Fruit fly (Drosophila melanogaster) whole organism, embryonic: ENCODE results near the gene CG15429.

ENCODE experiments used
- Aef1 ChIP-seq: fragments of 200-800 bp; sonication (Bioruptor generic); IDR thresholded peaks from 3 replicates; pipeline ENCODE4 v1.3.6; 2022; ENCODE audit warnings: missing biosample characterization, missing genetic modification characterization
- Asciz ChIP-seq: fragments of 200-800 bp; sonication (Bioruptor generic); optimal IDR thresholded peaks from 2 replicates; lab custom pipeline; 2017; ENCODE audit warnings: missing biosample characterization, mild to moderate bottlenecking, missing genetic modification characterization, missing genetic modification reagents
- Atf-2 ChIP-seq: fragments of 200-800 bp; sonication (Bioruptor generic); optimal IDR thresholded peaks from 2 replicates; lab custom pipeline; 2016; ENCODE audit warnings: missing biosample characterization, missing genetic modification characterization
- Atf6 ChIP-seq: fragments of 200-800 bp; sonication (Bioruptor generic); IDR thresholded peaks from 2 replicates; pipeline ENCODE4 v1.3.6; 2022; ENCODE audit warnings: missing biosample characterization, missing genetic modification characterization
- CG11085 ChIP-seq: fragments of 200-800 bp; sonication (Bioruptor generic); IDR thresholded peaks from 2 replicates; pipeline ENCODE4 v1.3.6; 2022; ENCODE audit warnings: missing biosample characterization, missing genetic modification characterization
- CG12071 ChIP-seq: fragments of 200-800 bp; sonication (Bioruptor generic); optimal IDR thresholded peaks from 3 replicates; lab custom pipeline; 2018; ENCODE audit warnings: missing biosample characterization, mild to moderate bottlenecking, missing genetic modification characterization
- CG12236 ChIP-seq: fragments of 200-800 bp; sonication (Bioruptor generic); optimal IDR thresholded peaks from 2 replicates; lab custom pipeline; 2016; ENCODE audit warnings: missing biosample characterization, missing genetic modification characterization
- CG13775 ChIP-seq: fragments of 200-800 bp; sonication (Bioruptor generic); optimal IDR thresholded peaks from 3 replicates; lab custom pipeline; 2017; ENCODE audit warnings: missing biosample characterization, mild to moderate bottlenecking, missing genetic modification characterization
- CG14050 ChIP-seq: fragments of 200-800 bp; sonication (Bioruptor generic); IDR thresholded peaks from 3 replicates; pipeline ENCODE4 v1.3.6; 2022; ENCODE audit warnings: missing biosample characterization, missing genetic modification characterization
- CG14860 ChIP-seq: fragments of 200-800 bp; sonication (Bioruptor generic); IDR thresholded peaks from 3 replicates; pipeline ENCODE4 v1.3.6; 2022; ENCODE audit warnings: missing biosample characterization, missing genetic modification characterization; ENCODE audit not compliant: partially characterized antibody
- CG18476 ChIP-seq: fragments of 200-800 bp; sonication (Bioruptor generic); optimal IDR thresholded peaks from 2 replicates; lab custom pipeline; 2016; ENCODE audit warnings: missing biosample characterization, mild to moderate bottlenecking, missing genetic modification characterization
- CG18764 ChIP-seq: fragments of 200-800 bp; sonication (Bioruptor generic); optimal IDR thresholded peaks from 3 replicates; lab custom pipeline; 2016; ENCODE audit warnings: missing biosample characterization, missing genetic modification characterization
- CG30403 ChIP-seq: fragments of 200-800 bp; sonication (Bioruptor generic); optimal IDR thresholded peaks from 3 replicates; lab custom pipeline; 2016; ENCODE audit warnings: missing biosample characterization, missing genetic modification characterization
- CG33557 ChIP-seq: fragments of 200-800 bp; sonication (Bioruptor generic); optimal IDR thresholded peaks from 2 replicates; lab custom pipeline; 2019; ENCODE audit warnings: missing biosample characterization, mild to moderate bottlenecking, missing genetic modification characterization, moderate library complexity
- CG4360 ChIP-seq: fragments of 200-800 bp; sonication (Bioruptor generic); IDR thresholded peaks from 2 replicates; pipeline ENCODE4 v1.3.6; 2022; ENCODE audit warnings: missing biosample characterization, missing genetic modification characterization
- CG4820 ChIP-seq: fragments of 200-800 bp; sonication (Bioruptor generic); optimal IDR thresholded peaks from 3 replicates; lab custom pipeline; 2016; ENCODE audit warnings: missing biosample characterization, missing genetic modification characterization
- CG5180 ChIP-seq: fragments of 200-800 bp; sonication (Bioruptor generic); optimal IDR thresholded peaks from 3 replicates; lab custom pipeline; 2017; ENCODE audit warnings: missing biosample characterization, missing genetic modification characterization, mild to moderate bottlenecking, moderate library complexity, missing genetic modification reagents
- CG7786 ChIP-seq: fragments of 200-800 bp; sonication (Bioruptor generic); optimal IDR thresholded peaks from 2 replicates; lab custom pipeline; 2016; ENCODE audit warnings: missing biosample characterization, missing genetic modification characterization
- CG7987 ChIP-seq: fragments of 200-800 bp; sonication (Bioruptor generic); optimal IDR thresholded peaks from 2 replicates; lab custom pipeline; 2018; ENCODE audit warnings: missing biosample characterization, mild to moderate bottlenecking, missing genetic modification characterization, moderate library complexity
- Chrac-16 ChIP-seq: fragments of 200-800 bp; sonication (Bioruptor generic); optimal IDR thresholded peaks from 3 replicates; lab custom pipeline; 2016; ENCODE audit warnings: missing biosample characterization, missing genetic modification characterization
- D ChIP-seq, 2 experiments: fragments of 200-800 bp in 1 of 2; fragments of >200 bp in 1 of 2; sonication (Bioruptor generic) in 1 of 2; optimal IDR thresholded peaks; 2 replicates in 1 of 2; 3 replicates in 1 of 2; lab custom pipeline; 2017; ENCODE audit warnings: mild to moderate bottlenecking in 1 of 2, missing biosample characterization in 1 of 2, missing genetic modification characterization in 1 of 2, missing genetic modification reagents in 1 of 2
- Dad ChIP-seq: fragments of 200-800 bp; sonication (Bioruptor generic); optimal IDR thresholded peaks from 3 replicates; lab custom pipeline; 2016; ENCODE audit warnings: missing biosample characterization, missing genetic modification characterization
- Elba2 ChIP-seq: fragments of 200-800 bp; sonication (Bioruptor generic); optimal IDR thresholded peaks from 3 replicates; lab custom pipeline; 2016; ENCODE audit warnings: missing biosample characterization, missing genetic modification characterization
- Fer3 ChIP-seq: fragments of 200-800 bp; sonication (Bioruptor generic); optimal IDR thresholded peaks from 2 replicates; lab custom pipeline; 2018; ENCODE audit warnings: missing biosample characterization, mild to moderate bottlenecking, missing genetic modification characterization, moderate library complexity
- Kr ChIP-seq: fragments of 200-800 bp; sonication (Bioruptor generic); optimal IDR thresholded peaks from 2 replicates; lab custom pipeline; 2017; ENCODE audit warnings: missing biosample characterization, mild to moderate bottlenecking, missing genetic modification characterization
- MBD-R2 ChIP-seq: fragments of 200-800 bp; sonication (Bioruptor generic); IDR thresholded peaks from 2 replicates; pipeline ENCODE4 v1.3.6; 2022; ENCODE audit warnings: missing biosample characterization, missing genetic modification characterization
- Mad ChIP-seq: fragments of 200-800 bp; sonication (Bioruptor generic); optimal IDR thresholded peaks from 2 replicates; lab custom pipeline; 2016; ENCODE audit warnings: missing biosample characterization, missing genetic modification characterization
- Nf-YC ChIP-seq: fragments of 200-800 bp; optimal IDR thresholded peaks from 3 replicates; lab custom pipeline; 2019; ENCODE audit warnings: missing biosample characterization, mild to moderate bottlenecking, missing genetic modification characterization, moderate library complexity
- Rx ChIP-seq: fragments of 200-800 bp; sonication (Bioruptor generic); IDR thresholded peaks from 2 replicates; pipeline ENCODE4 v1.3.6; 2022; ENCODE audit warnings: missing biosample characterization, missing genetic modification characterization
- Sin3A ChIP-seq: fragments of >200 bp; optimal IDR thresholded peaks from 2 replicates; lab custom pipeline; 2018
- Sox100B ChIP-seq: fragments of 200-800 bp; sonication (Bioruptor generic); optimal IDR thresholded peaks from 3 replicates; lab custom pipeline; 2018; ENCODE audit warnings: missing biosample characterization, mild to moderate bottlenecking, missing genetic modification characterization
- Sry-δ ChIP-seq: fragments of 200-800 bp; sonication (Bioruptor generic); optimal IDR thresholded peaks from 2 replicates; lab custom pipeline; 2016; ENCODE audit warnings: missing biosample characterization, missing genetic modification characterization
- Taf1 ChIP-seq: fragments of 200-800 bp; sonication (Bioruptor generic); IDR thresholded peaks from 2 replicates; pipeline ENCODE4 v1.3.6; 2022; ENCODE audit warnings: missing biosample characterization, missing genetic modification characterization
- Trl ChIP-seq, 3 experiments: fragments of >200 bp in 2 of 3; fragments of 200-800 bp in 1 of 3; sonication (Bioruptor generic) in 1 of 3; optimal IDR thresholded peaks; 2 replicates in 1 of 3; 3 replicates in 2 of 3; lab custom pipeline; 2016 to 2017; ENCODE audit warnings: missing biosample characterization in 1 of 3, missing genetic modification characterization in 1 of 3
- ara ChIP-seq: fragments of 200-800 bp; sonication (Bioruptor generic); IDR thresholded peaks from 2 replicates; pipeline ENCODE4 v1.3.6; 2022; ENCODE audit warnings: missing biosample characterization, missing genetic modification characterization
- ash1 ChIP-seq: fragments of 200-800 bp; sonication (Bioruptor generic); optimal IDR thresholded peaks from 2 replicates; lab custom pipeline; 2018; ENCODE audit warnings: missing biosample characterization, mild to moderate bottlenecking, missing genetic modification characterization
- cato ChIP-seq: fragments of 200-800 bp; sonication (Bioruptor generic); optimal IDR thresholded peaks from 2 replicates; lab custom pipeline; 2016; ENCODE audit warnings: missing biosample characterization, missing genetic modification characterization, borderline replicate concordance
- chif ChIP-seq, 2 experiments: fragments of 200-800 bp; sonication (Bioruptor generic); optimal IDR thresholded peaks; 3 replicates each; lab custom pipeline; 2016; ENCODE audit warnings: missing biosample characterization in 2 of 2, missing genetic modification characterization in 2 of 2
- corto ChIP-seq: fragments of 200-800 bp; sonication (Bioruptor generic); optimal IDR thresholded peaks from 2 replicates; lab custom pipeline; 2016; ENCODE audit warnings: missing biosample characterization, mild to moderate bottlenecking, missing genetic modification characterization, moderate library complexity
- da ChIP-seq: fragments of 200-800 bp; sonication (Bioruptor generic); optimal IDR thresholded peaks from 2 replicates; lab custom pipeline; 2016; ENCODE audit warnings: missing biosample characterization, missing genetic modification characterization
- eyg ChIP-seq: fragments of 200-800 bp; sonication (Bioruptor generic); optimal IDR thresholded peaks from 3 replicates; lab custom pipeline; 2016; ENCODE audit warnings: missing biosample characterization, missing genetic modification characterization
- fd102C ChIP-seq: fragments of 200-800 bp; sonication (Bioruptor generic); optimal IDR thresholded peaks from 2 replicates; lab custom pipeline; 2018; ENCODE audit warnings: missing biosample characterization, mild to moderate bottlenecking, missing genetic modification characterization, moderate library complexity
- gsb-n ChIP-seq: fragments of 200-800 bp; sonication (Bioruptor generic); optimal IDR thresholded peaks from 3 replicates; lab custom pipeline; 2018; ENCODE audit warnings: missing biosample characterization, mild to moderate bottlenecking, missing genetic modification characterization
- gt ChIP-seq: fragments of 200-800 bp; sonication (Bioruptor generic); IDR thresholded peaks from 2 replicates; pipeline ENCODE4 v1.3.6; 2022; ENCODE audit warnings: missing biosample characterization, missing genetic modification characterization
- odd ChIP-seq: fragments of 200-800 bp; sonication (Bioruptor generic); optimal IDR thresholded peaks from 2 replicates; lab custom pipeline; 2017; ENCODE audit warnings: missing biosample characterization, mild to moderate bottlenecking, missing genetic modification characterization
- org-1 ChIP-seq: fragments of 200-800 bp; sonication (Bioruptor generic); optimal IDR thresholded peaks from 2 replicates; lab custom pipeline; 2017; ENCODE audit warnings: missing biosample characterization, missing genetic modification characterization
- pb ChIP-seq: fragments of 200-800 bp; sonication (Bioruptor generic); optimal IDR thresholded peaks from 3 replicates; lab custom pipeline; 2016; ENCODE audit warnings: missing biosample characterization, missing genetic modification characterization
- pros ChIP-seq: fragments of 200-800 bp; sonication (Bioruptor generic); optimal IDR thresholded peaks from 3 replicates; lab custom pipeline; 2019; ENCODE audit warnings: missing biosample characterization, mild to moderate bottlenecking, missing genetic modification characterization, moderate library complexity
- shn ChIP-seq: fragments of 200-800 bp; sonication (Bioruptor generic); optimal IDR thresholded peaks from 3 replicates; lab custom pipeline; 2016; ENCODE audit warnings: missing biosample characterization, missing genetic modification characterization
- sisA ChIP-seq: fragments of 200-800 bp; sonication (Bioruptor generic); IDR thresholded peaks from 2 replicates; pipeline ENCODE4 v1.3.6; 2022; ENCODE audit warnings: missing biosample characterization, missing genetic modification characterization

Gene CG15429

DNA sequence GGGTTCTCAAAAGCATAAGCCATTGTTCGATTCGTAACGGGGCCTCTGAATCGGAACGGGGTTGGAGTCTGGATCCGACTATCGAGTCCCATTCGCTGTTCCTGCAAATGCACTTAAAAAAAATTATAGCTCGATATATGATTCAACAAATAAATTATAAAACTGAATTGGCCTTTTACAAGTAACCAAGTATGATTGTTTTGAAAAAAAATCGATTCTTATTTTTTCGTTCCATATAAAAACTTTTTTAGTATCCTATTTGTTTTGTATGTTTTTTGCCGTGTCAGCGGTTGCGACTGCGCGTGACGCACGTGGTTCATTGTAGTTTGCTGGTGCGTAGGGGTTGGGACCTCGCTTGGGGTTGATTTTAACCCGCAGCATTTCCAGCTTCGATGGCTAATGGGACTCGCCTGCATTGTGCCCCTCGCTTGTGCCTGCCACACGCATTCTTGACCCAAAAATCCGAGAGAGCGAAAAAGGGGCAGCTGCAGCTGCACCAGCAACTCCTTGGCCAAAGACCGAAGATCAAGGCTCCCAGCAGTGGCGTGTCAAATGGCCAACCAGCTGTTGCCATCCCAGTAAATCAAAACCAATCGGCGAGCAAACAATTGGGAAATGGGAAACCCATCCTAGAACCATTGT is 2.0 kb upstream of the CG15429 start (continued):
- TF ChIP-seq Chrac-16 (peak; percentile 73), Sry-δ (GFP tag; lab: Kevin White, UChicago) (peak; percentile 10), pros (GFP tag; lab: Kevin White, UChicago) (peak; percentile 91), CG12071 (GFP tag; lab: Kevin White, UChicago) (no peak), CG18764 (GFP tag; lab: Kevin White, UChicago) (peak; percentile 26), odd (GFP tag; lab: Kevin White, UChicago) (no peak), CG7786 (GFP tag; lab: Kevin White, UChicago) (peak; percentile 64), ash1 (GFP tag; lab: Kevin White, UChicago) (no peak), D (optimal IDR thresholded peaks at IDR 0.05; lab: Kevin White, UChicago) (peak; percentile 40), D (GFP tag; optimal IDR thresholded peaks at IDR 0.05; lab: Kevin White, UChicago) (peak; percentile 77), MBD-R2 (GFP tag; lab: Robert Waterston, UW) (no peak), sisA (peak; percentile 45; the same call in 1 of the 2 replicates), CG14050 (GFP tag; lab: Robert Waterston, UW) (no peak), Fer3 (tag; lab: Kevin White, UChicago) (peak; percentile 0), Trl (optimal IDR thresholded peaks at IDR 0.05; lab: Kevin White, UChicago) (no peak), Trl (GFP tag; optimal IDR thresholded peaks at IDR 0.05; lab: Kevin White, UChicago) (peak; percentile 72), CG14860 (GFP tag; lab: Robert Waterston, UW) (no peak), CG18476 (GFP tag; lab: Kevin White, UChicago) (peak; percentile 55), gsb-n (peak; percentile 91), Nf-YC (tag; lab: Kevin White, UChicago) (no peak), CG33557 (GFP tag; lab: Kevin White, UChicago) (peak; percentile 90), CG4360 (GFP tag; lab: Robert Waterston, UW) (peak; percentile 59), pb (GFP tag; lab: Kevin White, UChicago) (no peak), fd102C (GFP tag; lab: Kevin White, UChicago) (peak; percentile 82), Dad (GFP tag; lab: Kevin White, UChicago) (peak; percentile 37), CG30403 (GFP tag; lab: Kevin White, UChicago) (peak; percentile 60), Aef1 (GFP tag; lab: Robert Waterston, UW) (no peak), Mad (GFP tag; lab: Kevin White, UChicago) (no peak), chif (GFP tag; optimal IDR thresholded peaks at IDR 0.05; lab: Kevin White, UChicago) (peak; percentile 52 to 90), Atf-2 (GFP tag; lab: Kevin White, UChicago) (peak; percentile 42), Taf1 (GFP tag; lab: Robert Waterston, UW) (no peak), Atf6 (GFP tag; lab: Robert Waterston, UW) (no peak), da (GFP tag; lab: Kevin White, UChicago) (peak; percentile 4), Sin3A (lab: Kevin White, UChicago) (no peak), Sox100B (GFP tag; lab: Kevin White, UChicago) (peak; percentile 28), corto (GFP tag; lab: Kevin White, UChicago) (no peak), cato (GFP tag; lab: Kevin White, UChicago) (peak; percentile 5), shn (GFP tag; lab: Kevin White, UChicago) (peak; percentile 41), CG5180 (GFP tag; lab: Kevin White, UChicago) (no peak), CG4820 (GFP tag; lab: Kevin White, UChicago) (peak; percentile 70), Kr (peak; percentile 49), CG11085 (GFP tag; lab: Robert Waterston, UW) (no peak), eyg (GFP tag; lab: Kevin White, UChicago) (no peak), CG12236 (peak; percentile 55), Asciz (GFP tag; lab: Kevin White, UChicago) (no peak), Rx (0 out of 2 replicates have a peak, but pooled peaks have one; percentile 49), CG7987 (no peak), ara (GFP tag; lab: Robert Waterston, UW) (peak; percentile 89), Elba2 (GFP tag; lab: Kevin White, UChicago) (peak; percentile 44), gt (GFP tag; lab: Robert Waterston, UW) (0 out of 2 replicates have a peak, but pooled peaks have one; percentile 38), CG13775 (GFP tag; lab: Kevin White, UChicago) (peak; percentile 75), org-1 (peak; percentile 60)
